Worm (Caenorhabditis elegans) whole organism, L4/young adult: Measurements from ENCODE around the gene D1086.18.

Experiments
- W03F9.2 ChIP-seq: fragments of 150-350 bp; optimal IDR thresholded peaks from 2 replicates; lab custom pipeline; 2014; ENCODE audit warnings: missing biosample characterization, missing genetic modification characterization
- dao-5 ChIP-seq: sonication (generic microtip); optimal IDR thresholded peaks from 2 replicates; lab custom pipeline; 2016; ENCODE audit warnings: missing genotype, missing genetic modification characterization, moderate library complexity, missing compliant biosample characterization
- him-1 ChIP-seq: sonication (generic microtip); optimal IDR thresholded peaks from 2 replicates; lab custom pipeline; 2016; ENCODE audit warnings: missing genotype, missing genetic modification reagents, missing genetic modification characterization, missing compliant biosample characterization

D1086.18 gene

ce11 chrV:14090309-14090967 lies 4.7 kb downstream of the D1086.18 start, which contains the start of the genes D1086.5 and him-5:
Gene D1086.5 (minus strand): TSS chrV:14090359.
Gene him-5 (plus strand): TSS chrV:14090426.
- no peak for TF ChIP-seq W03F9.2 (tag; lab: Kevin White, UChicago)

- TF ChIP-seq him-1 = no peak
- TF ChIP-seq W03F9.2 (tag; lab: Kevin White, UChicago) = no peak
Measured at ce11 chrV:14092403-14092802, 6.7 kb downstream of the D1086.18 start, which contains the start of gene D1086.3. Gene D1086.3 (plus strand): TSS chrV:14092792.

- TF ChIP-seq him-1 (no peak), dao-5 (no peak), W03F9.2 (tag; lab: Kevin White, UChicago) (no peak)
Measured at ce11 chrV:14093805-14094204, 8.1 kb downstream of the D1086.18 start, which contains the start of gene D1086.8. Gene D1086.8 (plus strand): TSS chrV:14094105.

ce11 chrV:14094546-14094945 lies 8.9 kb downstream of the D1086.18 start:
- no peak for TF ChIP-seq W03F9.2 (tag; lab: Kevin White, UChicago)
- no peak for TF ChIP-seq him-1
- TF ChIP-seq dao-5 = no peak

- TF ChIP-seq dao-5 (no peak), him-1 (no peak), W03F9.2 (tag; lab: Kevin White, UChicago) (no peak)
Measured at ce11 chrV:14094953-14095352, 9.3 kb downstream of the D1086.18 start.

DNA sequence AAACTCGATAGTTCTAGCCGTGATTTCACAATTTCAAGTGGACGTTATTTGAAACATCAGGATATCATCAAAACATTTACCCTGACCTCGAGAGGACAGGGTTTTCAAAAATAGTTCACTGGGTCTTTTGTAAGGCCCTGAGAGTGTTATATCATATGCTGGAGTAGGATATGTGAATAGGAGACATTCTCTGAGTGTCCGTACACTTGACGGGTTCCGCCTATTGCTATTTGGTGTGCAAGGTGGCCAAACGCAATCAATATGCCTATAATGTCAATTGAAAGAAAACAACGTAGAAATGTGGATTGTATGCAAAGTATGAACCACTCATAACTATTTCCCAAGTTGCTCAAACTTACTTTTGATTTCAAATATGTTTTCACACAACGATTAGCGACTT lies 11.7 kb downstream of the D1086.18 start:
- no peak for TF ChIP-seq dao-5
- no peak for TF ChIP-seq W03F9.2 (tag; lab: Kevin White, UChicago)
- no peak for TF ChIP-seq him-1

DNA sequence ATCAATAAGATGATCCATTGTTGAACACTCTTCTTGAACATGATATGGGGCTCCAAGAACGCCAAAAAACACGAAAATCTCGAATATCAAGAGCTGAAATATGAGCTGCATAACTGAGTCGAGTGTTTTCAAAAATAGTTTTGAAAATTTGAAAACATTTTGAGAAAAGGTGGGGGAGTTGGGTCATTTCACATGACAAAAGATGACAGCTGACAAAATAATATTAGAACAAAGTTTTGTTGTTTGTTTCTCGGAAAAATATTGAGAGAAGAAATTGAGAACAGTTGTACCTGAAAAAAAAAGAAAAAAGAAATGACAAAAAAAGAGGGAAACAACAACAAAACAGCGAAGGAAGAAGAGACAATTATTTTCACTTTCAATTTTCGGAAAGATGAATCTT lies 12.8 kb downstream of the D1086.18 start, which contains the start of the genes D1086.2 and D1086.1:
D1086.2 (minus strand) TSS at position 150 of the 400 bp plus-strand sequence.
D1086.1 (plus strand) TSS at position 340 of the 400 bp plus-strand sequence.
- TF ChIP-seq dao-5 = no peak
- no peak for TF ChIP-seq him-1
- TF ChIP-seq W03F9.2 (tag; lab: Kevin White, UChicago) = no peak

ce11 chrV:14100886-14101285 lies 15.2 kb downstream of the D1086.18 start, which contains the start of gene D1086.12:
Gene D1086.12 (plus strand): TSS chrV:14101186.
- TF ChIP-seq him-1 (no peak), dao-5 (no peak)

ce11 chrV:14103970-14104369 lies 18.3 kb downstream of the D1086.18 start, which contains the start of gene D1086.9:
Gene D1086.9 (plus strand): TSS chrV:14104270.
- TF ChIP-seq W03F9.2 (tag; lab: Kevin White, UChicago) (no peak), him-1 (no peak), dao-5 (no peak)

ce11 chrV:14107511-14107910 lies 21.8 kb downstream of the D1086.18 start, which contains the start of gene H39E23.3:
Gene H39E23.3 (plus strand): TSS chrV:14107811.
- TF ChIP-seq W03F9.2 (tag; lab: Kevin White, UChicago) (no peak), him-1 (no peak), dao-5 (no peak)

- no peak for TF ChIP-seq him-1
- no peak for TF ChIP-seq dao-5
- no peak for TF ChIP-seq W03F9.2 (tag; lab: Kevin White, UChicago)
Measured at ce11 chrV:14110042-14110441, 24.4 kb downstream of the D1086.18 start, which contains the start of gene H39E23.2. Gene H39E23.2 (plus strand): TSS chrV:14110342.

ce11 chrV:14120674-14121073 lies 35.0 kb downstream of the D1086.18 start:
- no peak for TF ChIP-seq W03F9.2 (tag; lab: Kevin White, UChicago)
- TF ChIP-seq dao-5 = no peak
- no peak for TF ChIP-seq him-1

DNA sequence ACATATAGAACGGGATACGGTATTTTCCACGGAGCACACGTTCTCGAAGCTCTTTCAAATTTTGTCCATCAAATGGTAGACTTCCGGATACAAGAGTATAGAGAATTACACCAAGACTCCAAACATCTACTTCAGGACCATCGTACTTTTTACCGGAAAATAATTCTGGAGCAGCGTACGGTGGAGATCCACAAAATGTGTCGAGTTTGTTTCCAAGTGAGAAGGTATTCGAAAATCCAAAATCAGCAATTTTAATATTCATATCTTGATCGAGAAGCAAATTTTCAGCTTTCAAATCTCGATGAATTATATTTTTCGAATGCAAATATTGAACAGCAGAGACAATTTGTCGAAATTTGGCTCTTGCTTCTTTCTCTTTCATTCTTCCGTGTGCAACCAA lies 37.5 kb downstream of the D1086.18 start:
- TF ChIP-seq him-1 = no peak
- no peak for TF ChIP-seq W03F9.2 (tag; lab: Kevin White, UChicago)
- no peak for TF ChIP-seq dao-5

ce11 chrV:14126341-14126924 lies 40.7 kb downstream of the D1086.18 start:
- TF ChIP-seq him-1 (no peak), dao-5 (no peak), W03F9.2 (tag; lab: Kevin White, UChicago) (no peak)

ce11 chrV:14127834-14128233 lies 42.1 kb downstream of the D1086.18 start:
- no peak for TF ChIP-seq dao-5
- no peak for TF ChIP-seq him-1
- no peak for TF ChIP-seq W03F9.2 (tag; lab: Kevin White, UChicago)
